Fruit fly (Drosophila melanogaster): ENCODE measurements around the gene eg.

Gene eg

dm6 chr3L:21808003-21808530, 436 bp upstream of the eg start (continued):
- TF ChIP-seq crol (GFP tag; IDR thresholded peaks at IDR 0.05) = no peak
- no peak for TF ChIP-seq CG7786 (GFP tag; optimal IDR thresholded peaks at IDR 0.05)
- no peak for TF ChIP-seq B-H2 (GFP tag; optimal IDR thresholded peaks at IDR 0.05)
- peak; percentile 59 for TF ChIP-seq CG1602 (GFP tag; optimal IDR thresholded peaks at IDR 0.05)
- TF ChIP-seq ato (GFP tag; IDR thresholded peaks at IDR 0.05; ENCODE audit: partially characterized antibody) = no peak
- TF ChIP-seq Dll (GFP tag; IDR thresholded peaks at IDR 0.05; ENCODE audit: partially characterized antibody) = no peak
- peak; percentile 86; the same call in 2 of the 3 replicates for TF ChIP-seq row (GFP tag; IDR thresholded peaks at IDR 0.05)
- TF ChIP-seq Fer3 (tag; optimal IDR thresholded peaks at IDR 0.05) = no peak
- no peak for TF ChIP-seq CG3163 (GFP tag; optimal IDR thresholded peaks at IDR 0.05)
- TF ChIP-seq gsb (GFP tag; IDR thresholded peaks at IDR 0.05) = 0 out of 2 replicates have a peak, but pooled peaks have one; percentile 7
- peak; percentile 85 for TF ChIP-seq CG2712 (tag; optimal IDR thresholded peaks at IDR 0.05)
- no peak for TF ChIP-seq CG8478 (optimal IDR thresholded peaks at IDR 0.05)
- TF ChIP-seq Sox100B (GFP tag; optimal IDR thresholded peaks at IDR 0.05) = peak; percentile 56
- peak; percentile 69 for TF ChIP-seq sisA (GFP tag; IDR thresholded peaks at IDR 0.05)
- TF ChIP-seq trh (GFP tag; optimal IDR thresholded peaks at IDR 0.05) = peak; percentile 12
- TF ChIP-seq p53 (GFP tag; optimal IDR thresholded peaks at IDR 0.05) = no peak
- no peak for TF ChIP-seq HLH4C (GFP tag; IDR thresholded peaks at IDR 0.05; ENCODE audit: partially characterized antibody)
- no peak for TF ChIP-seq sna (GFP tag; IDR thresholded peaks at IDR 0.05; ENCODE audit: partially characterized antibody)
- no peak for TF ChIP-seq CG1832 (GFP tag; optimal IDR thresholded peaks at IDR 0.05)
- TF ChIP-seq CG12769 (tag; optimal IDR thresholded peaks at IDR 0.05) = no peak
- TF ChIP-seq CG14014 (GFP tag; IDR thresholded peaks at IDR 0.05) = no peak
- no peak for TF ChIP-seq CG3847 (GFP tag; IDR thresholded peaks at IDR 0.05)
- TF ChIP-seq CG8290 (GFP tag; optimal IDR thresholded peaks at IDR 0.05) = peak; percentile 58
- no peak for TF ChIP-seq CG8290 (tag; optimal IDR thresholded peaks at IDR 0.05)
- no peak for TF ChIP-seq Hmx (GFP tag; optimal IDR thresholded peaks at IDR 0.05)
- peak; percentile 77 for TF ChIP-seq ci (GFP tag; IDR thresholded peaks at IDR 0.05)
- TF ChIP-seq CG6683 (GFP tag; optimal IDR thresholded peaks at IDR 0.05) = no peak
- no peak for TF ChIP-seq Bdp1 (GFP tag; optimal IDR thresholded peaks at IDR 0.05)
- TF ChIP-seq Gsc (GFP tag; IDR thresholded peaks at IDR 0.05) = peak; percentile 8; the same call in 1 of the 2 replicates
- TF ChIP-seq chm (GFP tag; IDR thresholded peaks at IDR 0.05) = no peak
- TF ChIP-seq HLH3B (GFP tag; IDR thresholded peaks at IDR 0.05) = 0 out of 2 replicates have a peak, but pooled peaks have one; percentile 44
- TF ChIP-seq ttk (GFP tag; IDR thresholded peaks at IDR 0.05) = peak; percentile 40; the same call in 1 of the 2 replicates
- TF ChIP-seq tin (GFP tag; optimal IDR thresholded peaks at IDR 0.05) = peak; percentile 62
- 0 out of 2 replicates have a peak, but pooled peaks have one; percentile 44 for TF ChIP-seq peb (GFP tag; IDR thresholded peaks at IDR 0.05)
- TF ChIP-seq CG11560 (tag; IDR thresholded peaks at IDR 0.05) = no peak
- no peak for TF ChIP-seq CG10565 (GFP tag; optimal IDR thresholded peaks at IDR 0.05)
- TF ChIP-seq hbn (GFP tag; IDR thresholded peaks at IDR 0.05; ENCODE audit: partially characterized antibody) = no peak
- peak; percentile 19; the same call in 1 of the 2 replicates for TF ChIP-seq wor (GFP tag; IDR thresholded peaks at IDR 0.05)
- TF ChIP-seq hb (GFP tag; IDR thresholded peaks at IDR 0.05; ENCODE audit: partially characterized antibody) = no peak
- TF ChIP-seq en (GFP tag; optimal IDR thresholded peaks at IDR 0.05) = no peak
- no peak for TF ChIP-seq YL-1 (GFP tag; optimal IDR thresholded peaks at IDR 0.05)
- TF ChIP-seq oc (tag; optimal IDR thresholded peaks at IDR 0.05) = peak; percentile 71
- no peak for TF ChIP-seq D (optimal IDR thresholded peaks at IDR 0.05)
- peak; percentile 68 for TF ChIP-seq D (GFP tag; optimal IDR thresholded peaks at IDR 0.05)
- no peak for TF ChIP-seq CG10543 (GFP tag; optimal IDR thresholded peaks at IDR 0.05)
- peak; percentile 56; the same call in 2 of the 3 replicates for TF ChIP-seq H15 (GFP tag; IDR thresholded peaks at IDR 0.05)
- no peak for TF ChIP-seq CG11398 (GFP tag; optimal IDR thresholded peaks at IDR 0.05)
- no peak for TF ChIP-seq CG17359 (tag; optimal IDR thresholded peaks at IDR 0.05)
- no peak for TF ChIP-seq Eip74EF (GFP tag; optimal IDR thresholded peaks at IDR 0.05)
- TF ChIP-seq ssp (GFP tag; IDR thresholded peaks at IDR 0.05) = peak; percentile 38; the same call in 1 of the 2 replicates
- no peak for TF ChIP-seq salm (tag; optimal IDR thresholded peaks at IDR 0.05)

All from whole organism, embryonic.